Comparison of ENCODE assay signal across 2 fruit fly cellular contexts in genomic region chr2L:18990720-18991119, dm6.
TF ChIP-seq lines count a peak whose summit lies in the region.

CG15169 (plus strand) TSS chr2L:18991020.

- no peak for TF ChIP-seq CTCF in whole organism, embryonic (GFP tag; optimal IDR thresholded peaks at IDR 0.05; lab: Kevin White, UChicago)

TF ChIP-seq in whole organism, embryonic, 481 proteins besides CTCF, POLR2A, EP300 and RAD21:
- no peak for TF ChIP-seq HmgZ (tag; optimal IDR thresholded peaks at IDR 0.05; lab: Kevin White, UChicago)
- TF ChIP-seq CG6254 (GFP tag; optimal IDR thresholded peaks at IDR 0.05; lab: Kevin White, UChicago), result no peak
- TF ChIP-seq CG5245 (GFP tag; optimal IDR thresholded peaks at IDR 0.05; lab: Kevin White, UChicago), result no peak
- no peak for TF ChIP-seq danr (GFP tag; IDR thresholded peaks at IDR 0.05; lab: Robert Waterston, UW)
- peak; percentile 14; the same call in 1 of the 3 replicates for TF ChIP-seq CG11456 (GFP tag; IDR thresholded peaks at IDR 0.05; lab: Robert Waterston, UW)
- peak; percentile 26 for TF ChIP-seq Med (GFP tag; lab: Kevin White, UChicago)
- TF ChIP-seq gsb-n (tag; optimal IDR thresholded peaks at IDR 0.05; lab: Kevin White, UChicago), result no peak

TF ChIP-seq in whole organism, pupa, 21 proteins besides CTCF, POLR2A, EP300 and RAD21:
- TF ChIP-seq Ets98B (GFP tag; IDR thresholded peaks at IDR 0.05; lab: Robert Waterston, UW) (no peak), EcR (GFP tag; optimal IDR thresholded peaks at IDR 0.05; lab: Kevin White, UChicago) (peak; percentile 17)
TF ChIP-seq in whole organism, pupa: peak in this region for 1.
